Fruit fly (Drosophila melanogaster): ENCODE measurements around the gene Hsc70-4.

Hsc70-4 gene

dm6 chr3R:15262710-15263672 is 20.5 kb downstream of the Hsc70-4 start, which contains the start of the genes eIF2gamma and Set (continued):
- TF ChIP-seq oc (tag; optimal IDR thresholded peaks at IDR 0.05) (no peak), CG14860 (GFP tag; IDR thresholded peaks at IDR 0.05; ENCODE audit: partially characterized antibody) (peak; percentile 96), MBD-R2 (GFP tag; IDR thresholded peaks at IDR 0.05) (peak; percentile 88), sim (GFP tag; IDR thresholded peaks at IDR 0.05) (no peak), jing (GFP tag; optimal IDR thresholded peaks at IDR 0.05) (no peak), her (GFP tag; optimal IDR thresholded peaks at IDR 0.05) (peak; percentile 28), Trl (optimal IDR thresholded peaks at IDR 0.05) (no peak), Trl (GFP tag; optimal IDR thresholded peaks at IDR 0.05) (peak; percentile 40), sima (GFP tag; optimal IDR thresholded peaks at IDR 0.05) (no peak), zen (tag; optimal IDR thresholded peaks at IDR 0.05) (peak; percentile 56), Atf-2 (GFP tag; optimal IDR thresholded peaks at IDR 0.05) (peak; percentile 11), jigr1 (GFP tag; IDR thresholded peaks at IDR 0.05) (no peak), mld (GFP tag; IDR thresholded peaks at IDR 0.05; ENCODE audit: partially characterized antibody) (peak; percentile 99), GATAe (GFP tag; conservative IDR thresholded peaks at IDR 0.05) (0 out of 2 replicates have a peak, but pooled peaks have one; percentile 13), dm (GFP tag; optimal IDR thresholded peaks at IDR 0.05) (peak; percentile 86), CG12391 (tag; optimal IDR thresholded peaks at IDR 0.05) (peak; percentile 22), CG10366 (GFP tag; IDR thresholded peaks at IDR 0.05) (0 out of 2 replicates have a peak, but pooled peaks have one; percentile 28), CG1024 (GFP tag; IDR thresholded peaks at IDR 0.05) (peak; percentile 39; the same call in 1 of the 2 replicates), Dfd (GFP tag; optimal IDR thresholded peaks at IDR 0.05) (no peak), twi (tag; optimal IDR thresholded peaks at IDR 0.05) (peak; percentile 53), ssp (GFP tag; IDR thresholded peaks at IDR 0.05) (peak; percentile 52), sc (optimal IDR thresholded peaks at IDR 0.05) (no peak), sc (GFP tag; optimal IDR thresholded peaks at IDR 0.05) (no peak), MESR4 (GFP tag; optimal IDR thresholded peaks at IDR 0.05) (peak; percentile 53), CG33557 (GFP tag; optimal IDR thresholded peaks at IDR 0.05) (no peak), CG13287 (GFP tag; IDR thresholded peaks at IDR 0.05; ENCODE audit: partially characterized antibody) (peak; percentile 97), nom (GFP tag; optimal IDR thresholded peaks at IDR 0.05) (peak; percentile 18), ATbp (GFP tag; optimal IDR thresholded peaks at IDR 0.05) (no peak), lilli (GFP tag; optimal IDR thresholded peaks at IDR 0.05) (peak; percentile 63), gt (GFP tag; IDR thresholded peaks at IDR 0.05) (no peak), CG13296 (GFP tag; optimal IDR thresholded peaks at IDR 0.05) (no peak), dysf (GFP tag; IDR thresholded peaks at IDR 0.05) (peak; percentile 44; the same call in 1 of the 3 replicates), tup (GFP tag; optimal IDR thresholded peaks at IDR 0.05) (peak; percentile 13), sisA (GFP tag; IDR thresholded peaks at IDR 0.05) (no peak), trh (GFP tag; optimal IDR thresholded peaks at IDR 0.05) (no peak), CG34224 (GFP tag; IDR thresholded peaks at IDR 0.05; ENCODE audit: partially characterized antibody) (peak; percentile 96), CG10431 (GFP tag; optimal IDR thresholded peaks at IDR 0.05) (peak; percentile 15), CG16779 (GFP tag; IDR thresholded peaks at IDR 0.05) (0 out of 2 replicates have a peak, but pooled peaks have one; percentile 6), Ssrp (tag; optimal IDR thresholded peaks at IDR 0.05) (no peak), NFAT (GFP tag; IDR thresholded peaks at IDR 0.05) (peak; percentile 66), pb (GFP tag; optimal IDR thresholded peaks at IDR 0.05) (no peak), gfzf (GFP tag; optimal IDR thresholded peaks at IDR 0.05) (peak; percentile 22), HLHmδ (GFP tag; optimal IDR thresholded peaks at IDR 0.05) (peak; percentile 51), lmd (GFP tag; IDR thresholded peaks at IDR 0.05) (peak; percentile 16; the same call in 1 of the 2 replicates), pnt (GFP tag; optimal IDR thresholded peaks at IDR 0.05) (no peak), eyg (GFP tag; optimal IDR thresholded peaks at IDR 0.05) (peak; percentile 19), CG2116 (GFP tag; optimal IDR thresholded peaks at IDR 0.05) (peak; percentile 96), NC2β (GFP tag; optimal IDR thresholded peaks at IDR 0.05) (peak; percentile 2), CG31365 (tag; optimal IDR thresholded peaks at IDR 0.05) (no peak)
